Worm (Caenorhabditis elegans): ENCODE data around the gene F59E12.1.

DNA sequence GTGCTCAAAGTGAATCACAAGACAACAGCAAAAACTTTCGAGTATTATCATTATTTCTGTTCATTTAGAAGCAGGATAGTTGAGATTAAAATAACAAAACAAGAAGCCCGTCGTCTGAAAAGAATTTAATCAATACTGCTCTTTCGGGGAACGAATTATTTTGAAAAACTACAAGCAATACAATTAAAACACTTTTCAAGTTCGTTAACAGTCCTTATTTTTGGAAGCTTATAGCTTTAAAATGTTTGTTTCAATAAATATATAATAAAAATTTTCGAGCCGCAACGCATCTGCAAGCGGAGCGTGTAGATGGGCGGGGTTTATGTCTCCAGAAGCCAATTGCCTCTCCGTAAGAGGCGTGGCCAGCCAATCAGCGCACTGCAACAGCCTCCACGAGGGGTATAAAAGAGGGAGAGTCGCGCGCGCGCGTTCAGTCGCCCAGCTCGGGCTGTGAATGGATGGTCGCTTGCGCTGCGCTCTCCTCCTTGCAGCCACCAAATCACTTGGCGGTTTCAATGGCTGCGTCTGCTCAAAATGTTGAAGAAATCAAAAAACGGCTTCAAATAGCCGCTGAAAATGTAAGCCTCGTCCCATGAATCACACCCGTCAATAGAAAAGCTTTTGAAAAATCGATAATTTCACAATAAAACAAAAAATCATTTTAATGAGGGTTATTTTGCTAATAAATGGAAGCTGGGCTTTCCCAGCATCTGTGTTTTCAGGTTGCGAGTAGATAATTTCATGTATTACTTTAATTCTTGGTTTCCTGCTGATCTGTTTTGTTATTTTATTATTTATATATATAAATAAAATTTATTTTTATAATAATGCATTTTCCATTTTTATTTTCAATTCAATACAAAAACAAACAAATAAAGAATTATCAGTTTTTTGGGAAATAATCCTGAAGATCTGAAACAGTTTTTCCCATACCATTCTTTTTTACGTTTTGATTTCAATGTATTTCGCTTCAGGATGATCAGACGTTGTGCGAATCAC is 6.7 kb downstream of the F59E12.1 start, which contains the start of the genes ift-43 and mdt-26:
- TF ChIP-seq klf-2 (GFP tag; conservative IDR thresholded peaks at IDR 0.05) (peak; percentile 48; the same call in 1 of the 2 replicates), flt-1 (GFP tag; IDR thresholded peaks at IDR 0.05) (peak; percentile 86)

Data from whole organism, midembryonic.